Worm (Caenorhabditis elegans) whole organism, L4/young adult: ENCODE results near the gene str-264.

Experiments
- W03F9.2 ChIP-seq: fragments of 150-350 bp; optimal IDR thresholded peaks from 2 replicates; lab custom pipeline; 2014; ENCODE audit warnings: missing biosample characterization, missing genetic modification characterization
- dao-5 ChIP-seq: sonication (generic microtip); optimal IDR thresholded peaks from 2 replicates; lab custom pipeline; 2016; ENCODE audit warnings: missing genotype, missing genetic modification characterization, moderate library complexity, missing compliant biosample characterization

DNA sequence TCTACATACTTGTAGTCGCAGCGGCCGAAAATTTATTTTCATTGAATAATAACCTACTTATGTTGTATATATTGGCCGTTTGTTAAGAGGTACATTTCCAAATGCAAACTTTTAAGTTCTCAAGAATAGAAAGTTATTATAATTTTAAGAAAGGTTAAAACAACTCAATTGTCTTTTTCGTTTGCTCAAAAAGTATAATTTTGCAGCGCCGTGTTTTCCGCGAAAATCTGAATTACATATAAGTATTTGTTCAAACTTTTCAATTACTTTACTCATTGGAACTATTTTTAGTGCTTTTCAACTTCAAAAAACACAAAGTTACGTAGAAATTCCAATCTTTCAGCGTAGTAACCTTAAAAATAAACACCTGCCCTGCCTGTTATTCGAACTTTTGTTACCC is 47.0 kb downstream of the str-264 start, which contains the start of gene srh-239:
- no peak for TF ChIP-seq W03F9.2 (tag; lab: Kevin White, UChicago)
- TF ChIP-seq dao-5 (tag; lab: Kevin White, UChicago), result no peak
